Fruit fly (Drosophila melanogaster) whole organism: ENCODE measurements around the gene CG15465.

Source experiments
- CG8478 ChIP-seq: fragments of >200 bp; optimal IDR thresholded peaks from 2 replicates; lab custom pipeline; 2018; ENCODE audit warnings: inconsistent platforms
- Dll ChIP-seq: fragments of >200 bp; optimal IDR thresholded peaks from 2 replicates; lab custom pipeline; 2017
- EcR ChIP-seq, 2 experiments: fragments of >200 bp; optimal IDR thresholded peaks; 2 replicates each; lab custom pipeline; 2017; ENCODE audit warnings: missing biosample characterization in 2 of 2, missing genetic modification characterization in 2 of 2, missing genetic modification reagents in 2 of 2
- pan ChIP-seq: fragments of >200 bp; optimal IDR thresholded peaks from 2 replicates; lab custom pipeline; 2017
- psq ChIP-seq: fragments of >200 bp; optimal IDR thresholded peaks from 2 replicates; lab custom pipeline; 2017
- usp ChIP-seq: fragments of >200 bp; optimal IDR thresholded peaks from 2 replicates; lab custom pipeline; 2017; ENCODE audit warnings: missing biosample characterization, missing genetic modification characterization, mixed read lengths

Gene CG15465

dm6 chrX:5084146-5085085 lies 1.1 kb upstream of the CG15465 start, which contains the start of gene CG32767:
CG32767 (minus strand) TSS chrX:5084768.
- no peak for TF ChIP-seq EcR (GFP tag; optimal IDR thresholded peaks at IDR 0.05; lab: Kevin White, UChicago)
- TF ChIP-seq CG8478 (lab: Kevin White, UChicago) = no peak
- no peak for TF ChIP-seq psq
- no peak for TF ChIP-seq usp (GFP tag; lab: Kevin White, UChicago)
- TF ChIP-seq Dll (lab: Kevin White, UChicago) = no peak
- no peak for TF ChIP-seq pan

dm6 chrX:5085086-5085468 lies 482 bp upstream of the CG15465 start:
- TF ChIP-seq Dll (lab: Kevin White, UChicago) = no peak
- TF ChIP-seq CG8478 (lab: Kevin White, UChicago) = no peak
- TF ChIP-seq pan = no peak
- TF ChIP-seq EcR (GFP tag; optimal IDR thresholded peaks at IDR 0.05; lab: Kevin White, UChicago) = no peak
- no peak for TF ChIP-seq usp (GFP tag; lab: Kevin White, UChicago)
- TF ChIP-seq psq = no peak

dm6 chrX:5085964-5086707 lies 577 bp downstream of the CG15465 start:
- no peak for TF ChIP-seq usp (GFP tag; lab: Kevin White, UChicago)
- peak; percentile 87 for TF ChIP-seq Dll (lab: Kevin White, UChicago)

DNA sequence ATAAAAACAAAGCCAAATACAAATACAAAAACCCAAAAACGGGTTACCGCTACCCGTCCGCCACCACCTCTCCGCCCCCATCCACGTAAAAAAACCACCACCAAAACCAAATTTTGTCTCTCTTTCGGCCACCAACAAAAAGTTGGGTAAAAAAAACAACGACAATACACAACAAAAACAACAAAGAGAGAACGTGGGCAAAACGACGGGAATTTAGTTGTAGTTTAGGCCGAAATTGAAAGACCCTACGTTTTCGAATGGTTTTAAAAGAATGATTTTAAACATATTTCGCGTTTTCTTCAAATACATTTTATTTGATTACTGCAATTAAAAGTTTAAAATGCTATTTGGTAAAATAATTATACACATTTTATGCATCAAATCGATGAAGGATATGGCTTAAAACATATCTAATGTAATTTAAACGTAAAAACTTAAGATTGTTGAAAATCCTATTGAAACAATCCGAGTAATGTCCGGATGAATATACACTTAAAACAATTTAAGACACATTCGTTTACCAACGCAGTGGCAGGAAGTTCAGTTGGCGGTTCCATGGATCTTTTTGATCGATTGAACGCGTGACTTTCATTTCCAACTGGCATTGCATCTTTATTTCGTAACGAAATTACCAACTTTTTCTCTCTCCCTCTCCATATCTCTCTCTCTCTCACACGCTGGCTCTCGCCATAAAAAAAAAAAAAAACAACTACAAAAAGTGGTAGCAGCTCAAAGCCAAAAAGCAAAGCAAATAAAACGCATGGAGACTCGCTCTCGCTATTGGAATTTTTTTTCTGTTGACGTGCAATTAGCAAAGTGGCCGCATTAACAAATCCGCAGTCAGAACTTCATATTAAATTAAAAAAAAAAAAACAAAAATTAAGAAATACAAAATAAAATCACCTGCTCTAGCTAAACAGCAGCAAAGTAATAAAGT lies 1.4 kb downstream of the CG15465 start:
- TF ChIP-seq psq (no peak), CG8478 (lab: Kevin White, UChicago) (no peak), usp (GFP tag; lab: Kevin White, UChicago) (no peak), Dll (lab: Kevin White, UChicago) (no peak), pan (no peak), EcR (GFP tag; optimal IDR thresholded peaks at IDR 0.05; lab: Kevin White, UChicago) (no peak)

DNA sequence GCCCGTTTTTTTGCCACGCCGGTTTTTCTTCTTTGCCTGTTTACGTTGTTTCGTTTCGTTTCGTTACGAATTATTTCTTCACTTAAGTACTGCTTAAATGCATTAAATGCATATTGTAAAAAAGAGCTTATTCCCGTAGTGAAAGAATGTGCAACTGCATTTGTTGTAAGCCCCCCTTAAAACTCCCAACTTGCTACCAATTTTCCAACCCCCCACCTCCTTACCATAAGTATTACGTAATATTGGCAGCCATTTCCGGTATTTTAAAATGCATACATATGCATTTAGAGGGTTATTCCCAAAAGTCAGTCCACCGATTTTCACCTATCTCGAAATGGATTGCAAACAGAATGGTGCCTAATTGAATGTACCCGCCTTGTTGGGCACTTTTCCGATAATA lies 2.2 kb downstream of the CG15465 start:
- TF ChIP-seq CG8478 (lab: Kevin White, UChicago) = no peak
- TF ChIP-seq pan = no peak
- no peak for TF ChIP-seq EcR (GFP tag; optimal IDR thresholded peaks at IDR 0.05; lab: Kevin White, UChicago)
- TF ChIP-seq Dll (lab: Kevin White, UChicago) = no peak
- TF ChIP-seq psq = no peak
- TF ChIP-seq usp (GFP tag; lab: Kevin White, UChicago) = no peak

DNA sequence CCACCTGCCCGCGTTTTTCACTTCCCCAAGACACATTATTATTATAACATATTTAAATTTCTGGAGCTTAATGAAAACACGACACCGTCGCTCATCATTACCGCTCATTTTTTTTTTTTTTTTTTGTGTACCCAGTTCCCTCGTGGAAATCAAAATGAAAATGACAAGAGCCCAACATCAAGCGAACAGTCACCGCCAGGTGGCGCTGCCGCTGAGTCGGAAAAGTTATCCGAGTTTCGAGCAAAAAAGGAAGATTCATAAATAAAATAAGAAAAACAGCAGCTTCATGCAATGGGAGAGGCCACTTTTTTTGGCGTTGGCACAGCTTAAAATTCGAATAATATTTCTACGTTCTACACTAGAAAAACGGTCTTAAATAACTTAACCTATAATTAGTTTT lies 5.6 kb downstream of the CG15465 start:
- TF ChIP-seq Dll (lab: Kevin White, UChicago) = no peak
- no peak for TF ChIP-seq usp (GFP tag; lab: Kevin White, UChicago)
- no peak for TF ChIP-seq EcR (GFP tag; optimal IDR thresholded peaks at IDR 0.05; lab: Kevin White, UChicago)
- TF ChIP-seq psq = no peak
- TF ChIP-seq CG8478 (lab: Kevin White, UChicago) = no peak

DNA sequence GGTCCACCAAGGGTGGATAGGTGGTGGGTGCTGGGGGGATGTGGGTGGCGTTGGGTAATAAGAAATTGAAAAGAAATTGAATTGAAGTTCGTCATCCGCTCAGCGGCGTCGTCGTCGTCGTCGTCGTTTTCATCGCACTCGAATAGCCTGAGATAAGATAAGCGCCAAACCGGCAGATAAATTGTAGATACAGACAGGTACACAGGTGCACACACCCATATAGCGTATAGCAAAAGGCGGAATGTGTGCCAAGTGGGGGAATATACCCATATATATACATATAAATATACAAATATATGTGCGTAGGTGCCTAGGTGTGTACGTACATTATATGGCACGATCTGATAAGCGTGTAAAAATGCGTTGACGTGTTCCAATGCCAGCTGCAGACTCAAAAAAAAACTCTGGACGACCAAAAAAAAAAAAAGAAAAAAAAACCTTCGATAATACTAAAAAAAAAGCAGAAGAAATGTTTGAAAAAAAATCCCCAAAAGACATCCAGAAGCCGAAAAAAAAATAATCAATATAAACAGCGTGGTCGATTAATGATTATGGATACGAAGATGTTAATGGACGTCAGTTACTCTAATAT lies 6.3 kb downstream of the CG15465 start:
- TF ChIP-seq usp (GFP tag; lab: Kevin White, UChicago) = no peak
- no peak for TF ChIP-seq Dll (lab: Kevin White, UChicago)
- TF ChIP-seq EcR (GFP tag; optimal IDR thresholded peaks at IDR 0.05; lab: Kevin White, UChicago) = no peak

DNA sequence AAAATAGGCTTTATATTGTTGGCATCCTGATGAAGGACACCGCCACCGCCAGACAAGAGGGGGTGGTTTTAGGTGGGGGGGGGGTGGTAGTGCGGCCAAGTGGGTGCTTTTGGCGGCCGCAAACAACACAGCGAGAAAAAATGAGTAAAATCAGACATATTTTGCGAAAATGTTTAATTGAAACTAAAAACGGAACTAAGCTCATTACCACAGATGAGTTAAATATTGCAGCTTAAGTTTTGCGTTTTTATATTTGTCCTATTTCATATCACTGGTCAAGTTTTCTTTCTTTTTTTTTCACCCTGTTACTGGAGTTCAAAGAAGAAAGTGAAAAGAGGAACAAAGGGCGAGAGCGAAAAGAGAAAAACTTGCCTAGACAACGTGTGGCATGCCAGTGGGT lies 8.4 kb downstream of the CG15465 start:
- TF ChIP-seq CG8478 (lab: Kevin White, UChicago) = no peak
- no peak for TF ChIP-seq pan
- no peak for TF ChIP-seq psq
- no peak for TF ChIP-seq Dll (lab: Kevin White, UChicago)
- TF ChIP-seq EcR (GFP tag; optimal IDR thresholded peaks at IDR 0.05; lab: Kevin White, UChicago) = no peak
- TF ChIP-seq usp (GFP tag; lab: Kevin White, UChicago) = no peak

DNA sequence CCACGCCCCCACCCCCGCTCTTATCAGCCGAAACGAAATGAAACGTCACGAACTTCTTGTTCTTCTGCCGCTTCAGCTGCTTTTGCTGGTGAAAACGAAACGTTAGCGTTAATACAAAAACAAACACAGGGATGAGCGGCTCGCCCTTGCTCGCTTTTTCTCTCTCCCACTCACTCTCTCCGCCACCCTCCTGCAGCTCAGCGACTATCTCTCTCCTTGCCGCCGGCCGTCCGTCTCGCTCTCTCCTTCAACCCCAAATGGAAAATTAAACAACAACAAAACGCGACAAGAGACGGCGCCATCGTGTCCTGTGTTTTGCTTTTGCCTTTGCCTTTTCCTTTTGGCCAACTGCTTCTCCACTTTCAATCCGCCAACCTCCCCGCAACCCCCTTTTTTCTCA lies 8.8 kb downstream of the CG15465 start:
- TF ChIP-seq CG8478 (lab: Kevin White, UChicago) (no peak), EcR (GFP tag; optimal IDR thresholded peaks at IDR 0.05; lab: Kevin White, UChicago) (no peak), pan (no peak), usp (GFP tag; lab: Kevin White, UChicago) (no peak), psq (no peak), Dll (lab: Kevin White, UChicago) (no peak)

DNA sequence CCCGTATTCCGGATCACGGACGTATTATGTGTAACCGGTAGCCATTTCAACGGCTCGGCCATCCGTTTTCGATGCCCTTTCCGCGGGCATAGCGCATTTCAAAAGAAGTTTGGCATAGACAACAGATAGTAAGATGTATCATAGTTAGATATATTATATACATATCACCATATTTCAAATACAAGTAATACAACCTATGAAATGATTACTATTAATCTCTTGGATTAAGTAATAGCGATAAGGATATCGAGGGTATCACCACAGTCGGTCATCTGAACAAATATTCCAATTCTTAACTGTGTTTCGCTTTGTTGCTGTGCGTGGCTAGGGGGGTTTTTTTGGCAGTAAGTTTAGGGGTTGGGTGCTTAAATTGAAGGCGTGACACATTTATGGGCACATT lies 10.1 kb downstream of the CG15465 start:
- TF ChIP-seq Dll (lab: Kevin White, UChicago) (no peak), CG8478 (lab: Kevin White, UChicago) (no peak), EcR (GFP tag; optimal IDR thresholded peaks at IDR 0.05; lab: Kevin White, UChicago) (no peak)

DNA sequence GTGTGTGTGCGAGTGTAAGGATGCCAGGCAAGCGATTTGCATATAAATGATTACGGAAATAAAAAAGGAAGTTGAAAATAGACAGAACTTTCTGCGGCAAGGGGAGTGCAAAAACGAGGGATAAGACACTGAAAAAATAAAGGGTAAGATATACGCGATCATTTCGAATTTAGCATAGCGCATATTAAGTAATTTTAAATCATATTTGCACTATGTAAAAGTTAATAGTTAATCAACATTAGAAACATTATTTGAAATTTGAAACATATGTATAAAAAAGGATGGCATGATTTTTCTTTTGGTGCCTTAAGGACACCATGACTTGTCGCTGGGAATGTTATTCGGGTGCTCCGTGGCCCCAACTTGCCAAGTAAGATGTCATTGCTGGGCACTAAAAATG lies 27.5 kb downstream of the CG15465 start:
- TF ChIP-seq EcR (GFP tag; optimal IDR thresholded peaks at IDR 0.05; lab: Kevin White, UChicago) (no peak), usp (GFP tag; lab: Kevin White, UChicago) (no peak), pan (no peak), psq (no peak), CG8478 (lab: Kevin White, UChicago) (no peak), Dll (lab: Kevin White, UChicago) (no peak)
